Fruit fly (Drosophila melanogaster): ENCODE measurements around the gene CG4116.

The CG4116 gene

DNA sequence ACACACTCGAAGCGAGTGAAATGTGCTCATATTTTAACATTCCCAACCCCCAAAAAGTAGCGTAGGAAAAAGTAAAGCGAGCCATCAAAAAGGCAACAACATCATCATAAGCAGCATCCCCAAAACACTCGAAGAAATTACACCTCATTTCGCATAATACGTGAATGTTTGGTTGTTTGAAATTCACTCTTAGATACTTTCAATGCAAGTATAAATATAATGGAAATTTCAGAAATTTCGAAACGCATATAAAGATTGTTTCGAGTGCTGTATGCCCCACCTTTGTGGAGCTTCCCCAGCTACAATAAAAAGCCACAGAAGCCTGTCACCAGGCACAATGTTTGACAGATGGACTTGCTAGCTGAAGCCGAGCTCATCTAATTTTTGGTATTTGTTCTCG lies 19.8 kb upstream of the CG4116 start:
- TF ChIP-seq CG33017 (tag; optimal IDR thresholded peaks at IDR 0.05) (no peak), CG14711 (tag; optimal IDR thresholded peaks at IDR 0.05) (no peak), tj (GFP tag; optimal IDR thresholded peaks at IDR 0.05) (no peak), Crg-1 (GFP tag; optimal IDR thresholded peaks at IDR 0.05) (no peak), ovo (GFP tag; optimal IDR thresholded peaks at IDR 0.05) (no peak), CG5204 (GFP tag; optimal IDR thresholded peaks at IDR 0.05) (no peak), CG12768 (GFP tag; optimal IDR thresholded peaks at IDR 0.05) (no peak), kay (GFP tag; ENCODE audit: borderline replicate concordance) (no peak), cic (GFP tag; optimal IDR thresholded peaks at IDR 0.05) (no peak), Mnt (GFP tag; optimal IDR thresholded peaks at IDR 0.05) (no peak), Hr96 (GFP tag; optimal IDR thresholded peaks at IDR 0.05) (no peak), CG1620 (GFP tag; optimal IDR thresholded peaks at IDR 0.05) (no peak), CG11617 (GFP tag; optimal IDR thresholded peaks at IDR 0.05) (no peak), Clk (GFP tag; optimal IDR thresholded peaks at IDR 0.05) (no peak)

DNA sequence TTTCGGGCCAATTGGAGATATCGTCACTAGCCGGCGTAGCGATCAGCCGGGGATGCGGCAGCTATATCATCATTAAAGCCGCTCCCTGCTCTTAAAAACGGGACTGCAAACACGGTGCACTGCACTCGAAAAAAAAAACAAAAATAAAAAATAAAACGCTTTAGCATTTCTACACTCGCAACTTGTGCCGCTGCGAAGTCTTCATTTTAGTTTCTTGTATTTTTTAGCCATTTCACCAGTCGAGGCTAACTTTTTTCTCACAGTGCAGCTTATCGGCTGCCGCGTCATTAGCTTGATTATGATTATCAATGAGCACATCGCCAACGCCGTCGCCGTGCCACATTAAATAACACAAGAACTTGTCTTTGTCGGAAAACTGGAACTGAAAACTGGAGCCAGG lies 18.5 kb upstream of the CG4116 start:
- TF ChIP-seq CG1620 (GFP tag; optimal IDR thresholded peaks at IDR 0.05) = no peak
- no peak for TF ChIP-seq cnc (optimal IDR thresholded peaks at IDR 0.05)
- no peak for TF ChIP-seq Mnt (GFP tag; optimal IDR thresholded peaks at IDR 0.05)
- no peak for TF ChIP-seq CG11617 (GFP tag; optimal IDR thresholded peaks at IDR 0.05)
- no peak for TF ChIP-seq kay (GFP tag; ENCODE audit: borderline replicate concordance)
- no peak for TF ChIP-seq CG14711 (tag; optimal IDR thresholded peaks at IDR 0.05)
- TF ChIP-seq cic (GFP tag; optimal IDR thresholded peaks at IDR 0.05) = no peak
- TF ChIP-seq CG7045 (GFP tag; optimal IDR thresholded peaks at IDR 0.05) = no peak
- TF ChIP-seq CG5204 (GFP tag; optimal IDR thresholded peaks at IDR 0.05) = no peak
- TF ChIP-seq ovo (GFP tag; optimal IDR thresholded peaks at IDR 0.05) = no peak
- no peak for TF ChIP-seq Hr96 (GFP tag; optimal IDR thresholded peaks at IDR 0.05)
- no peak for TF ChIP-seq CG7101 (tag; optimal IDR thresholded peaks at IDR 0.05)
- no peak for TF ChIP-seq CG33017 (tag; optimal IDR thresholded peaks at IDR 0.05)
- no peak for TF ChIP-seq Clk (GFP tag; optimal IDR thresholded peaks at IDR 0.05)
- TF ChIP-seq bab1 (GFP tag; optimal IDR thresholded peaks at IDR 0.05) = no peak
- no peak for TF ChIP-seq pad (GFP tag; optimal IDR thresholded peaks at IDR 0.05)
- TF ChIP-seq toe (GFP tag; optimal IDR thresholded peaks at IDR 0.05) = no peak
- TF ChIP-seq CG12768 (GFP tag; optimal IDR thresholded peaks at IDR 0.05) = no peak
- no peak for TF ChIP-seq tj (GFP tag; optimal IDR thresholded peaks at IDR 0.05)
- no peak for TF ChIP-seq Crg-1 (GFP tag; optimal IDR thresholded peaks at IDR 0.05)

dm6 chrX:3083290-3083689 lies 15.9 kb upstream of the CG4116 start:
- TF ChIP-seq CG33017 (tag; optimal IDR thresholded peaks at IDR 0.05) (no peak), bab1 (GFP tag; optimal IDR thresholded peaks at IDR 0.05) (no peak), CG1620 (GFP tag; optimal IDR thresholded peaks at IDR 0.05) (no peak), CG14711 (tag; optimal IDR thresholded peaks at IDR 0.05) (no peak), Clk (GFP tag; optimal IDR thresholded peaks at IDR 0.05) (no peak), CG5204 (GFP tag; optimal IDR thresholded peaks at IDR 0.05) (no peak), pad (GFP tag; optimal IDR thresholded peaks at IDR 0.05) (no peak), Hr96 (GFP tag; optimal IDR thresholded peaks at IDR 0.05) (no peak), Mnt (GFP tag; optimal IDR thresholded peaks at IDR 0.05) (no peak)

- TF ChIP-seq CG11617 (GFP tag; optimal IDR thresholded peaks at IDR 0.05) = no peak
- TF ChIP-seq ovo (GFP tag; optimal IDR thresholded peaks at IDR 0.05) = no peak
- TF ChIP-seq bab1 (GFP tag; optimal IDR thresholded peaks at IDR 0.05) = no peak
- TF ChIP-seq Clk (GFP tag; optimal IDR thresholded peaks at IDR 0.05) = no peak
- no peak for TF ChIP-seq cnc (optimal IDR thresholded peaks at IDR 0.05)
- TF ChIP-seq CG7101 (tag; optimal IDR thresholded peaks at IDR 0.05) = no peak
- TF ChIP-seq pad (GFP tag; optimal IDR thresholded peaks at IDR 0.05) = no peak
- TF ChIP-seq cic (GFP tag; optimal IDR thresholded peaks at IDR 0.05) = no peak
- no peak for TF ChIP-seq CG14711 (tag; optimal IDR thresholded peaks at IDR 0.05)
Observed at dm6 chrX:3082371-3082770, 15.0 kb upstream of the CG4116 start.

- TF ChIP-seq tj (GFP tag; optimal IDR thresholded peaks at IDR 0.05) (no peak), CG33017 (tag; optimal IDR thresholded peaks at IDR 0.05) (no peak), CG14711 (tag; optimal IDR thresholded peaks at IDR 0.05) (no peak), Hr96 (GFP tag; optimal IDR thresholded peaks at IDR 0.05) (no peak), Clk (GFP tag; optimal IDR thresholded peaks at IDR 0.05) (no peak), CG11617 (GFP tag; optimal IDR thresholded peaks at IDR 0.05) (no peak), kay (GFP tag; ENCODE audit: borderline replicate concordance) (no peak), CG7045 (GFP tag; optimal IDR thresholded peaks at IDR 0.05) (no peak), Crg-1 (GFP tag; optimal IDR thresholded peaks at IDR 0.05) (no peak), toe (GFP tag; optimal IDR thresholded peaks at IDR 0.05) (no peak), cnc (optimal IDR thresholded peaks at IDR 0.05) (no peak), cic (GFP tag; optimal IDR thresholded peaks at IDR 0.05) (no peak), CG5204 (GFP tag; optimal IDR thresholded peaks at IDR 0.05) (no peak), ovo (GFP tag; optimal IDR thresholded peaks at IDR 0.05) (no peak), pad (GFP tag; optimal IDR thresholded peaks at IDR 0.05) (no peak), bab1 (GFP tag; optimal IDR thresholded peaks at IDR 0.05) (no peak), CG7101 (tag; optimal IDR thresholded peaks at IDR 0.05) (no peak)
Observed at dm6 chrX:3073590-3073989, 6.2 kb upstream of the CG4116 start.

DNA sequence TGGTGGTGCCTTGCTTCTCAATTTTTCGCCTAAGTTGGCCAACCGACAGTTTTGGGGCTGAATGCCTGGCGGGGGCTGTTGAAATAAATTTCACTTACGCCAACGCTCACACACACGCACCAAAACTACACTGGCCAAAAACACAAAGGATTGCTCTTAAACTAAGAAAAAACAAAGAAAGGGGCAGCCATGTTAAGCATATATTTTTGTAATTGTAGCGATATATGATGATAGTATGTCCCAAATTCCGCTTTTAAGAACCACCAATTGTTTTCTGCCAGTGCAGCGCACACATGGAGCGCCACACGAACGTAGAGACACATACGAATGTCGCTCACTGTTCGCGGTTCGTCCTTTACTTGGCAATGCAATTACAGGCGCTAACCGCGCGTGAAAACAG lies 930 bp upstream of the CG4116 start:
- no peak for TF ChIP-seq CG14711 (tag; optimal IDR thresholded peaks at IDR 0.05)
- no peak for TF ChIP-seq kay (GFP tag; ENCODE audit: borderline replicate concordance)
- no peak for TF ChIP-seq Hr96 (GFP tag; optimal IDR thresholded peaks at IDR 0.05)
- TF ChIP-seq CG11617 (GFP tag; optimal IDR thresholded peaks at IDR 0.05) = no peak

dm6 chrX:3060066-3060465 lies 7.3 kb downstream of the CG4116 start:
- TF ChIP-seq tj (GFP tag; optimal IDR thresholded peaks at IDR 0.05) (no peak), cic (GFP tag; optimal IDR thresholded peaks at IDR 0.05) (no peak), kay (GFP tag; ENCODE audit: borderline replicate concordance) (no peak), CG1620 (GFP tag; optimal IDR thresholded peaks at IDR 0.05) (no peak), cnc (optimal IDR thresholded peaks at IDR 0.05) (no peak), Mnt (GFP tag; optimal IDR thresholded peaks at IDR 0.05) (no peak), Clk (GFP tag; optimal IDR thresholded peaks at IDR 0.05) (no peak), ovo (GFP tag; optimal IDR thresholded peaks at IDR 0.05) (no peak), Hr96 (GFP tag; optimal IDR thresholded peaks at IDR 0.05) (no peak), CG14711 (tag; optimal IDR thresholded peaks at IDR 0.05) (no peak), CG33017 (tag; optimal IDR thresholded peaks at IDR 0.05) (no peak), CG7101 (tag; optimal IDR thresholded peaks at IDR 0.05) (no peak), pad (GFP tag; optimal IDR thresholded peaks at IDR 0.05) (no peak), CG11617 (GFP tag; optimal IDR thresholded peaks at IDR 0.05) (no peak), toe (GFP tag; optimal IDR thresholded peaks at IDR 0.05) (no peak), Crg-1 (GFP tag; optimal IDR thresholded peaks at IDR 0.05) (no peak), bab1 (GFP tag; optimal IDR thresholded peaks at IDR 0.05) (no peak), CG7045 (GFP tag; optimal IDR thresholded peaks at IDR 0.05) (no peak), CG12768 (GFP tag; optimal IDR thresholded peaks at IDR 0.05) (no peak)
